Worm (Caenorhabditis elegans) whole organism, late embryonic: ENCODE results near the gene patr-1.

ENCODE experiments used
- K02D7.2 ChIP-seq: sonication (generic microtip); optimal IDR thresholded peaks from 2 replicates; lab custom pipeline; 2017; ENCODE audit warnings: mild to moderate bottlenecking, missing genetic modification characterization, missing compliant biosample characterization
- ceh-45 ChIP-seq: fragments of 200-800 bp; sonication (Bioruptor generic); IDR thresholded peaks from 2 replicates; pipeline ENCODE4 v1.3.6; 2022; ENCODE audit warnings: missing genetic modification reagents, missing genetic modification characterization, missing compliant biosample characterization
- ceh-9 ChIP-seq: sonication (generic microtip); optimal IDR thresholded peaks from 2 replicates; lab custom pipeline; 2016; ENCODE audit warnings: mild to moderate bottlenecking, missing genetic modification characterization, inconsistent platforms, missing compliant biosample characterization
- ets-4 ChIP-seq: sonication (generic microtip); optimal IDR thresholded peaks from 2 replicates; lab custom pipeline; 2016; ENCODE audit warnings: missing genetic modification characterization, missing compliant biosample characterization
- fkh-10 ChIP-seq: fragments of 150-350 bp; optimal IDR thresholded peaks from 2 replicates; lab custom pipeline; 2014; ENCODE audit warnings: missing biosample characterization, missing genetic modification reagents, missing genetic modification characterization
- hlh-6 ChIP-seq: sonication (generic microtip); optimal IDR thresholded peaks from 2 replicates; lab custom pipeline; 2016; ENCODE audit warnings: missing genotype, missing genetic modification characterization, missing compliant biosample characterization
- nhr-11 ChIP-seq: fragments of 150-350 bp; optimal IDR thresholded peaks from 2 replicates; lab custom pipeline; 2014; ENCODE audit warnings: missing biosample characterization, missing genetic modification characterization
- npax-4 ChIP-seq: sonication (generic microtip); optimal IDR thresholded peaks from 2 replicates; lab custom pipeline; 2016; ENCODE audit warnings: missing genetic modification characterization, missing compliant biosample characterization
- pat-9 ChIP-seq: fragments of 200-800 bp; sonication (Bioruptor generic); optimal IDR thresholded peaks from 2 replicates; lab custom pipeline; 2018; ENCODE audit warnings: mild to moderate bottlenecking, missing genetic modification characterization, moderate library complexity, missing compliant biosample characterization
- ref-2 ChIP-seq: sonication (generic microtip); optimal IDR thresholded peaks from 2 replicates; lab custom pipeline; 2016; ENCODE audit warnings: missing genetic modification characterization, missing compliant biosample characterization
- ttx-3 ChIP-seq: sonication (generic microtip); optimal IDR thresholded peaks from 2 replicates; lab custom pipeline; 2016; ENCODE audit warnings: missing genetic modification reagents, missing genetic modification characterization, missing compliant biosample characterization
- zip-5 ChIP-seq: sonication (generic microtip); optimal IDR thresholded peaks from 2 replicates; lab custom pipeline; 2016; ENCODE audit warnings: missing genetic modification characterization, missing compliant biosample characterization
- ztf-16 ChIP-seq: sonication (generic microtip); optimal IDR thresholded peaks from 2 replicates; lab custom pipeline; 2017; ENCODE audit warnings: missing genetic modification characterization, missing compliant biosample characterization

- no peak for TF ChIP-seq npax-4 (tag; lab: Kevin White, UChicago)
- TF ChIP-seq ets-4 (tag; lab: Kevin White, UChicago) = no peak
- TF ChIP-seq ref-2 = no peak
- no peak for TF ChIP-seq ztf-16 (tag; lab: Kevin White, UChicago)
- no peak for TF ChIP-seq zip-5 (tag; lab: Kevin White, UChicago)
- TF ChIP-seq hlh-6 (tag; lab: Kevin White, UChicago) = no peak
- TF ChIP-seq K02D7.2 (tag; lab: Kevin White, UChicago) = no peak
- no peak for TF ChIP-seq ceh-45
- TF ChIP-seq pat-9 (tag; lab: Kevin White, UChicago) = no peak
- no peak for TF ChIP-seq ceh-9 (tag; lab: Kevin White, UChicago)
- TF ChIP-seq fkh-10 (GFP tag; lab: Kevin White, UChicago) = no peak
- no peak for TF ChIP-seq ttx-3 (tag; lab: Kevin White, UChicago)
- TF ChIP-seq nhr-11 = no peak
These were observed 15.8 kb downstream of the patr-1 start for ce11 chrII:11761806-11762512.
